Worm (Caenorhabditis elegans) whole organism, L4/young adult: Measurements from ENCODE around the gene ZK822.1.

Experiments used
- W03F9.2 ChIP-seq: fragments of 150-350 bp; optimal IDR thresholded peaks from 2 replicates; lab custom pipeline; 2014; ENCODE audit warnings: missing biosample characterization, missing genetic modification characterization
- dao-5 ChIP-seq: sonication (generic microtip); optimal IDR thresholded peaks from 2 replicates; lab custom pipeline; 2016; ENCODE audit warnings: missing genotype, missing genetic modification characterization, moderate library complexity, missing compliant biosample characterization
- him-1 ChIP-seq: sonication (generic microtip); optimal IDR thresholded peaks from 2 replicates; lab custom pipeline; 2016; ENCODE audit warnings: missing genotype, missing genetic modification reagents, missing genetic modification characterization, missing compliant biosample characterization

ZK822.1 gene

ce11 chrIV:11938554-11938953, 16.6 kb upstream of the ZK822.1 start:
- TF ChIP-seq W03F9.2 (no peak), dao-5 (tag; lab: Kevin White, UChicago) (no peak), him-1 (tag; lab: Kevin White, UChicago) (no peak)

- no peak for TF ChIP-seq W03F9.2
- TF ChIP-seq him-1 (tag; lab: Kevin White, UChicago) = no peak
- no peak for TF ChIP-seq dao-5 (tag; lab: Kevin White, UChicago)
Measured at ce11 chrIV:11937087-11937486, 15.2 kb upstream of the ZK822.1 start, which contains the start of gene slc-5A12. TSS of gene slc-5A12 (plus strand) at chrIV:11937419.

ce11 chrIV:11930572-11930971, 8.6 kb upstream of the ZK822.1 start, which contains the start of gene nhx-9:
TSS of gene nhx-9 (plus strand) at chrIV:11930872.
- TF ChIP-seq W03F9.2 (no peak), dao-5 (tag; lab: Kevin White, UChicago) (no peak), him-1 (tag; lab: Kevin White, UChicago) (no peak)

ce11 chrIV:11928388-11928787, 6.5 kb upstream of the ZK822.1 start:
- TF ChIP-seq W03F9.2 (no peak), him-1 (tag; lab: Kevin White, UChicago) (no peak), dao-5 (tag; lab: Kevin White, UChicago) (no peak)

- TF ChIP-seq W03F9.2 = no peak
- no peak for TF ChIP-seq him-1 (tag; lab: Kevin White, UChicago)
- TF ChIP-seq dao-5 (tag; lab: Kevin White, UChicago) = no peak
Measured at ce11 chrIV:11925346-11926075, 3.6 kb upstream of the ZK822.1 start, which contains the start of the genes srlf-33 and srlf-32. TSS of gene srlf-33 (minus strand) at chrIV:11925446. TSS of gene srlf-32 (plus strand) at chrIV:11926025.

- no peak for TF ChIP-seq dao-5 (tag; lab: Kevin White, UChicago)
- no peak for TF ChIP-seq W03F9.2
- no peak for TF ChIP-seq him-1 (tag; lab: Kevin White, UChicago)
Measured at ce11 chrIV:11924092-11924491, 2.2 kb upstream of the ZK822.1 start.

ce11 chrIV:11923074-11923473, 1.1 kb upstream of the ZK822.1 start, which contains the start of gene srlf-31:
TSS of gene srlf-31 (minus strand) at chrIV:11923174.
- TF ChIP-seq W03F9.2 = no peak
- TF ChIP-seq dao-5 (tag; lab: Kevin White, UChicago) = no peak
- TF ChIP-seq him-1 (tag; lab: Kevin White, UChicago) = no peak

ce11 chrIV:11919067-11919466, 2.9 kb downstream of the ZK822.1 start:
- TF ChIP-seq W03F9.2 (no peak), him-1 (tag; lab: Kevin White, UChicago) (no peak), dao-5 (tag; lab: Kevin White, UChicago) (no peak)

ce11 chrIV:11917886-11918285, 4.0 kb downstream of the ZK822.1 start:
- TF ChIP-seq dao-5 (tag; lab: Kevin White, UChicago) (no peak), him-1 (tag; lab: Kevin White, UChicago) (no peak), W03F9.2 (no peak)

ce11 chrIV:11916907-11917306, 5.0 kb downstream of the ZK822.1 start, which contains the start of gene ZK822.10:
TSS of gene ZK822.10 (plus strand) at chrIV:11917137.
- no peak for TF ChIP-seq W03F9.2
- TF ChIP-seq dao-5 (tag; lab: Kevin White, UChicago) = no peak
- no peak for TF ChIP-seq him-1 (tag; lab: Kevin White, UChicago)

ce11 chrIV:11915768-11916453, 6.0 kb downstream of the ZK822.1 start, which contains the start of gene ZK822.9:
TSS of gene ZK822.9 (plus strand) at chrIV:11915947.
- TF ChIP-seq dao-5 (tag; lab: Kevin White, UChicago) = no peak
- TF ChIP-seq W03F9.2 = no peak
- TF ChIP-seq him-1 (tag; lab: Kevin White, UChicago) = no peak

- no peak for TF ChIP-seq dao-5 (tag; lab: Kevin White, UChicago)
- TF ChIP-seq him-1 (tag; lab: Kevin White, UChicago) = no peak
- TF ChIP-seq W03F9.2 = no peak
Measured at ce11 chrIV:11914837-11915737, 6.8 kb downstream of the ZK822.1 start, which contains the start of gene fat-6. TSS of gene fat-6 (minus strand) at chrIV:11915687.

- no peak for TF ChIP-seq dao-5 (tag; lab: Kevin White, UChicago)
- TF ChIP-seq W03F9.2 = no peak
- TF ChIP-seq him-1 (tag; lab: Kevin White, UChicago) = no peak
Measured at ce11 chrIV:11914260-11914836, 7.6 kb downstream of the ZK822.1 start.
